Worm (Caenorhabditis elegans) whole organism, L3 larva: Measurements from ENCODE around the gene dpy-22.
A peak's percentile ranks its signal among the peaks of the same experiment; 100 is the strongest.

Source experiments
- R02D3.7 ChIP-seq: fragments of 150-350 bp; optimal IDR thresholded peaks from 2 replicates; lab custom pipeline; 2014; ENCODE audit warnings: missing biosample characterization, missing genetic modification characterization
- aly-2 ChIP-seq: fragments of 150-350 bp; optimal IDR thresholded peaks from 2 replicates; lab custom pipeline; 2014; ENCODE audit warnings: missing biosample characterization, missing genetic modification characterization
- ama-1 ChIP-seq: fragments of 150-350 bp; optimal IDR thresholded peaks from 2 replicates; lab custom pipeline; 2018
- ceh-16 ChIP-seq: sonication (generic microtip); optimal IDR thresholded peaks from 2 replicates; lab custom pipeline; 2017; ENCODE audit warnings: missing biosample characterization, missing genetic modification characterization
- ceh-28 ChIP-seq: fragments of 150-350 bp; optimal IDR thresholded peaks from 2 replicates; lab custom pipeline; 2014; ENCODE audit warnings: missing biosample characterization, missing genetic modification reagents, missing genetic modification characterization
- ceh-82 ChIP-seq: fragments of 150-350 bp; optimal IDR thresholded peaks from 2 replicates; lab custom pipeline; 2014; ENCODE audit warnings: missing biosample characterization, missing genetic modification characterization
- ceh-9 ChIP-seq: sonication (generic microtip); optimal IDR thresholded peaks from 2 replicates; lab custom pipeline; 2018; ENCODE audit warnings: missing biosample characterization, missing genetic modification characterization
- daf-12 ChIP-seq: fragments of 150-350 bp; optimal IDR thresholded peaks from 2 replicates; lab custom pipeline; 2014; ENCODE audit warnings: missing biosample characterization, missing genetic modification reagents, missing genetic modification characterization
- egl-27 ChIP-seq: sonication (generic microtip); optimal IDR thresholded peaks from 4 replicates; lab custom pipeline; 2017; ENCODE audit warnings: missing biosample characterization, missing genetic modification reagents, missing genetic modification characterization
- elt-1 ChIP-seq: fragments of 150-350 bp; optimal IDR thresholded peaks from 2 replicates; lab custom pipeline; 2014; ENCODE audit warnings: missing biosample characterization, missing genetic modification characterization
- elt-2 ChIP-seq: sonication (generic microtip); optimal IDR thresholded peaks from 2 replicates; lab custom pipeline; 2016; ENCODE audit warnings: missing genetic modification reagents, mild to moderate bottlenecking, missing genetic modification characterization, missing compliant biosample characterization
- elt-3 ChIP-seq, 3 experiments: fragments of 150-350 bp in 1 of 3; sonication (generic microtip) in 2 of 3; optimal IDR thresholded peaks; 2 replicates in 2 of 3; 4 replicates in 1 of 3; lab custom pipeline; 2014 to 2017; ENCODE audit warnings: missing biosample characterization in 3 of 3, missing genetic modification characterization in 3 of 3
- eor-1 ChIP-seq, 2 experiments: fragments of 150-350 bp; optimal IDR thresholded peaks; 2 replicates each; lab custom pipeline; 2014 to 2018; ENCODE audit warnings: missing biosample characterization in 2 of 2, missing genetic modification characterization in 2 of 2
- fkh-10 ChIP-seq: sonication (generic microtip); optimal IDR thresholded peaks from 2 replicates; lab custom pipeline; 2017; ENCODE audit warnings: missing biosample characterization, missing genetic modification reagents, missing genetic modification characterization
- fkh-2 ChIP-seq: fragments of 150-350 bp; optimal IDR thresholded peaks from 2 replicates; lab custom pipeline; 2014; ENCODE audit warnings: missing biosample characterization, missing genetic modification reagents, missing genetic modification characterization
- fos-1 ChIP-seq: fragments of 150-350 bp; optimal IDR thresholded peaks from 2 replicates; lab custom pipeline; 2014; ENCODE audit warnings: missing biosample characterization, missing genetic modification characterization
- hmg-11 ChIP-seq: sonication (generic microtip); optimal IDR thresholded peaks from 2 replicates; lab custom pipeline; 2016; ENCODE audit warnings: missing genetic modification characterization, missing compliant biosample characterization
- jun-1 ChIP-seq: fragments of 150-350 bp; optimal IDR thresholded peaks from 2 replicates; lab custom pipeline; 2014; ENCODE audit warnings: missing biosample characterization, missing genetic modification reagents, missing genetic modification characterization
- lin-15B ChIP-seq: fragments of 150-350 bp; optimal IDR thresholded peaks from 2 replicates; lab custom pipeline; 2014; ENCODE audit warnings: missing biosample characterization, missing genetic modification characterization
- lsy-12 ChIP-seq: sonication (generic microtip); optimal IDR thresholded peaks from 2 replicates; lab custom pipeline; 2016; ENCODE audit warnings: mild to moderate bottlenecking, missing genetic modification characterization, missing compliant biosample characterization
- mdl-1 ChIP-seq: fragments of 150-350 bp; optimal IDR thresholded peaks from 2 replicates; lab custom pipeline; 2014; ENCODE audit warnings: missing biosample characterization, missing genetic modification characterization
- mml-1 ChIP-seq: fragments of 150-350 bp; sonication (generic microtip); optimal IDR thresholded peaks from 3 replicates; lab custom pipeline; 2014; ENCODE audit warnings: missing biosample characterization, missing genetic modification characterization
- nfya-1 ChIP-seq: sonication (generic microtip); optimal IDR thresholded peaks from 2 replicates; lab custom pipeline; 2017; ENCODE audit warnings: missing genetic modification characterization, mild to moderate bottlenecking, missing compliant biosample characterization, antibody characterized with exemption, moderate library complexity; ENCODE audit not compliant: insufficient read depth
- nhr-11 ChIP-seq: fragments of 150-350 bp; optimal IDR thresholded peaks from 2 replicates; lab custom pipeline; 2014; ENCODE audit warnings: missing biosample characterization, missing genetic modification characterization
- nhr-12 ChIP-seq: fragments of 150-350 bp; optimal IDR thresholded peaks from 2 replicates; lab custom pipeline; 2014; ENCODE audit warnings: missing biosample characterization, missing genetic modification characterization
- nhr-23 ChIP-seq: fragments of 150-350 bp; optimal IDR thresholded peaks from 2 replicates; lab custom pipeline; 2014; ENCODE audit warnings: missing biosample characterization, missing genetic modification reagents, missing genetic modification characterization
- nhr-237 ChIP-seq: fragments of 150-350 bp; optimal IDR thresholded peaks from 2 replicates; lab custom pipeline; 2014; ENCODE audit warnings: missing biosample characterization, missing genetic modification characterization
- nhr-25 ChIP-seq: sonication (generic microtip); optimal IDR thresholded peaks from 2 replicates; lab custom pipeline; 2017; ENCODE audit warnings: missing biosample characterization, missing genetic modification characterization
- nhr-28 ChIP-seq: fragments of 150-350 bp; optimal IDR thresholded peaks from 2 replicates; lab custom pipeline; 2014; ENCODE audit warnings: missing biosample characterization, missing genetic modification characterization
- nhr-67 ChIP-seq: fragments of 150-350 bp; optimal IDR thresholded peaks from 2 replicates; lab custom pipeline; 2014; ENCODE audit warnings: missing biosample characterization, missing genetic modification characterization
- nhr-76 ChIP-seq: fragments of 150-350 bp; sonication (generic microtip); optimal IDR thresholded peaks from 5 replicates; lab custom pipeline; 2014; ENCODE audit warnings: missing biosample characterization, missing genetic modification characterization
- nhr-77 ChIP-seq: fragments of 150-350 bp; optimal IDR thresholded peaks from 2 replicates; lab custom pipeline; 2014; ENCODE audit warnings: missing biosample characterization, missing genetic modification characterization
- pha-4 ChIP-seq: fragments of 150-350 bp; optimal IDR thresholded peaks from 2 replicates; lab custom pipeline; 2014; ENCODE audit warnings: missing biosample characterization, missing genetic modification reagents, missing genetic modification characterization
- pqm-1 ChIP-seq: fragments of 150-350 bp; optimal IDR thresholded peaks from 2 replicates; lab custom pipeline; 2017; ENCODE audit warnings: missing biosample characterization, missing genetic modification characterization, inconsistent platforms
- sea-2 ChIP-seq: fragments of 150-350 bp; sonication (generic microtip); optimal IDR thresholded peaks from 4 replicates; lab custom pipeline; 2014; ENCODE audit warnings: missing biosample characterization, missing genetic modification reagents, missing genetic modification characterization
- skn-1 ChIP-seq: fragments of 150-350 bp; optimal IDR thresholded peaks from 2 replicates; lab custom pipeline; 2014; ENCODE audit warnings: missing biosample characterization, missing genetic modification characterization
- snpc-4 ChIP-seq: fragments of 150-350 bp; optimal IDR thresholded peaks from 2 replicates; lab custom pipeline; 2014; ENCODE audit warnings: missing biosample characterization, missing genetic modification characterization
- tbx-2 ChIP-seq: sonication (generic microtip); optimal IDR thresholded peaks from 2 replicates; lab custom pipeline; 2016; ENCODE audit warnings: mild to moderate bottlenecking, missing genetic modification characterization, missing compliant biosample characterization
- unc-39 ChIP-seq: sonication (generic microtip); optimal IDR thresholded peaks from 4 replicates; lab custom pipeline; 2017; ENCODE audit warnings: missing biosample characterization, missing genetic modification characterization
- unc-62 ChIP-seq: fragments of 150-350 bp; sonication (generic microtip); optimal IDR thresholded peaks from 4 replicates; lab custom pipeline; 2014; ENCODE audit warnings: missing biosample characterization, missing genetic modification reagents, missing genetic modification characterization
- zag-1 ChIP-seq: fragments of 150-350 bp; optimal IDR thresholded peaks from 2 replicates; lab custom pipeline; 2014; ENCODE audit warnings: missing biosample characterization, missing genetic modification characterization
- ztf-11 ChIP-seq: fragments of 150-350 bp; optimal IDR thresholded peaks from 2 replicates; lab custom pipeline; 2014; ENCODE audit warnings: missing biosample characterization, missing genetic modification characterization
- ztf-4 ChIP-seq: fragments of 150-350 bp; optimal IDR thresholded peaks from 2 replicates; lab custom pipeline; 2014; ENCODE audit warnings: missing biosample characterization, missing genetic modification characterization

Gene dpy-22

DNA sequence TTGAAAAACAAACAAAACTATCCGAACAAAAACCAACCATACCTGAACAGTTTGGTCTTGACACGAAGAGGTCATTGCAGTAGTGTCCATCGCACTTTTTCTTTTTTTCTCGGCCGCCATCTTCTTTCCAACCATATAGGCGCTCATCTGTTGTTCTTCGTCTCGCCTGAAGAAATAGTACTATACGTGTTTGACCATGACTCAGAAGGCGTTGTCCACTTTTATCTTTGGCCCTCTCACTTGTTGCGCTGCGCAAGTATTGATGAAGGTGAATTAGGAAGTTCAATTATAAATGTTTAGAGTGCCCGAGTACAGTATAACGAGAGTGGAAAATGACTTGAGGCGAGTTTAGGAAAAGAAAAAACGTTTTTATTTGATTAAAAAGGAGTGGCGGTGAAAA, 36.2 kb downstream of the dpy-22 start:
- TF ChIP-seq hmg-11 (tag; lab: Kevin White, UChicago) (no peak), nhr-76 (tag; lab: Kevin White, UChicago) (no peak), nhr-77 (tag; lab: Kevin White, UChicago) (no peak), pha-4 (tag; lab: Kevin White, UChicago) (peak; percentile 15), fos-1 (no peak), nhr-25 (tag; lab: Kevin White, UChicago) (peak; percentile 33), nfya-1 (tag; lab: Kevin White, UChicago) (no peak), ztf-11 (tag; lab: Kevin White, UChicago) (no peak), nhr-23 (peak; percentile 64), fkh-10 (GFP tag; lab: Kevin White, UChicago) (no peak), nhr-11 (tag; lab: Kevin White, UChicago) (no peak), nhr-67 (no peak), ceh-16 (no peak), mdl-1 (tag; lab: Kevin White, UChicago) (no peak), nhr-28 (tag; lab: Kevin White, UChicago) (no peak), jun-1 (tag; lab: Kevin White, UChicago) (no peak), skn-1 (tag; lab: Kevin White, UChicago) (no peak), sea-2 (no peak)
- TF ChIP-seq, all 47 proteins: peak for 3

DNA sequence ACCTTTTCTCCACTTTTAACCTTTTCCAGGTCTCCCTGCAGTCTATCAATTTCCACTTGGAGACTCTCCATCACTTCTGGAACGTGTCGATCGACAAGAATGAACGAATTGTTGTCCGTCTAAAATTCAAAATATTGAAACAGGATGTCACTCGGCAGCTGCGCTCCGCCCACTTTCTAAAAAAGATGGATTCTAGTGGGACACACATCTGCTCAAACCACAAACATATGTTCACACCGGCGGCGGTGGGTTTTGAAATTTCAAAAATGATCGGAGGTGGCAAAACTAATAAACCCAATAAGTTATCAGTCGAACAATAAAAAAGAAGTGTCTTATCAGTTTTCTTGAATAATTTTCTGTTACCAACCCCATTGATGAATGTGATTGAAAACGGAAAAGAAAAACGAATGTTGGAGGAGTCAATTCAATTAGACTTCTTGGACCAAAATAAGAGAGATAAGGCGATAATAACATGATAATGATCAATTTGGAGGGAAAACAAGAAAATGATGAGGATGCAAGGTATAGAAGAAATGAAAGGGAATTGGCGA, 39.6 kb downstream of the dpy-22 start:
- TF ChIP-seq fkh-2 (tag; lab: Kevin White, UChicago) = no peak
- TF ChIP-seq ceh-82 (tag; lab: Kevin White, UChicago) = no peak
- TF ChIP-seq hmg-11 (tag; lab: Kevin White, UChicago) = no peak
- no peak for TF ChIP-seq nfya-1 (tag; lab: Kevin White, UChicago)
- TF ChIP-seq elt-2 (tag; lab: Kevin White, UChicago) = peak; percentile 49
- TF ChIP-seq ceh-28 (tag; lab: Kevin White, UChicago) = no peak
- peak; percentile 48 for TF ChIP-seq pqm-1 (tag; lab: Kevin White, UChicago)
- no peak for TF ChIP-seq eor-1 (tag; optimal IDR thresholded peaks at IDR 0.05; lab: Kevin White, UChicago)
- no peak for TF ChIP-seq aly-2 (tag; lab: Kevin White, UChicago)
- no peak for TF ChIP-seq nhr-77 (tag; lab: Kevin White, UChicago)
- TF ChIP-seq unc-62 = no peak
- TF ChIP-seq ztf-4 (tag; lab: Kevin White, UChicago) = no peak
- TF ChIP-seq egl-27 = no peak
- TF ChIP-seq elt-3 (tag; optimal IDR thresholded peaks at IDR 0.05; lab: Kevin White, UChicago) = no peak
- no peak for TF ChIP-seq nhr-237 (tag; lab: Kevin White, UChicago)

ce11 chrX:9777481-9777880, 44.6 kb downstream of the dpy-22 start, which contains the start of gene T09B9.5:
T09B9.5 (plus strand) TSS chrX:9777781.
- TF ChIP-seq zag-1 (tag; lab: Kevin White, UChicago) (no peak), daf-12 (tag; lab: Kevin White, UChicago) (no peak), nfya-1 (tag; lab: Kevin White, UChicago) (no peak), nhr-11 (tag; lab: Kevin White, UChicago) (no peak), unc-62 (no peak), mml-1 (tag; lab: Kevin White, UChicago) (no peak), lsy-12 (tag; lab: Kevin White, UChicago) (no peak), pqm-1 (tag; lab: Kevin White, UChicago) (no peak), ceh-9 (tag; lab: Kevin White, UChicago) (no peak), nhr-67 (no peak)

DNA sequence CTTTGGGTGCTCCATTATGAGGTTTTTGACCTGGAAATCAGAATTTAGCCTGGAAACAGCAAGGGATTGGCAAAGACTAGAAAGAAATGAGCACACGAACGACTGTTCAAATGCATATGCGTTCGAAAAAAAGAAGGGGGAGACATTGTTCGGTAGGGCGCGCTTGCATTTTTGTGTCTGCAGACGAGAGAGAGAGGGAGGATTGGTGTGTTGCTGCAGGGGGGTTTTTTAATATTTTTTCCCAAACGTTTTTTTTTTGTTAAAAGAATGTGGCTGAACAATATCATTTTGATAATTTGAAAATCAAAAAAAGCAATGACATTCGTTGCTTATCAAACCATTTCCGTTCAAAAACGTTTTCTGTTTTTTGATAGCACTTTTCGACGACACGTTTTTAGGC, 47.8 kb downstream of the dpy-22 start, which contains the start of gene T09B9.4:
TSS of gene T09B9.4 (minus strand) at position 30 of the 400 bp plus-strand sequence.
- TF ChIP-seq nfya-1 (tag; lab: Kevin White, UChicago) = peak; percentile 42
- no peak for TF ChIP-seq unc-62
- no peak for TF ChIP-seq skn-1 (tag; lab: Kevin White, UChicago)
- no peak for TF ChIP-seq tbx-2 (tag; lab: Kevin White, UChicago)
- no peak for TF ChIP-seq nhr-23
- TF ChIP-seq nhr-12 (tag; lab: Kevin White, UChicago) = no peak
- TF ChIP-seq elt-1 = no peak
- no peak for TF ChIP-seq lsy-12 (tag; lab: Kevin White, UChicago)
- TF ChIP-seq mdl-1 (tag; lab: Kevin White, UChicago) = no peak
- no peak for TF ChIP-seq ztf-11 (tag; lab: Kevin White, UChicago)
- TF ChIP-seq fkh-2 (tag; lab: Kevin White, UChicago) = no peak
- no peak for TF ChIP-seq fos-1
- no peak for TF ChIP-seq nhr-28 (tag; lab: Kevin White, UChicago)
- TF ChIP-seq R02D3.7 (tag; lab: Kevin White, UChicago) = no peak
- no peak for TF ChIP-seq nhr-76 (tag; lab: Kevin White, UChicago)
- TF ChIP-seq fkh-10 (GFP tag; lab: Kevin White, UChicago) = no peak
- no peak for TF ChIP-seq unc-39 (tag; lab: Kevin White, UChicago)
- TF ChIP-seq ama-1 (lab: Kevin White, UChicago) = no peak
- peak; percentile 7 for TF ChIP-seq nhr-25 (tag; lab: Kevin White, UChicago)
- TF ChIP-seq pqm-1 (tag; lab: Kevin White, UChicago) = no peak
- peak; percentile 15 for TF ChIP-seq snpc-4
- peak; percentile 56 for TF ChIP-seq lin-15B (tag; lab: Kevin White, UChicago)
- TF ChIP-seq elt-3 (tag; optimal IDR thresholded peaks at IDR 0.05; lab: Kevin White, UChicago) = no peak
- peak; percentile 66 for TF ChIP-seq elt-2 (tag; lab: Kevin White, UChicago)
- TF ChIP-seq nhr-11 (tag; lab: Kevin White, UChicago) = no peak
- TF ChIP-seq pha-4 (tag; lab: Kevin White, UChicago) = peak; percentile 48
- TF ChIP-seq nhr-77 (tag; lab: Kevin White, UChicago) = no peak
- TF ChIP-seq ceh-9 (tag; lab: Kevin White, UChicago) = no peak
- TF ChIP-seq ceh-16 = no peak
- TF ChIP-seq sea-2 = no peak
- peak; percentile 64 for TF ChIP-seq hmg-11 (tag; lab: Kevin White, UChicago)
- no peak for TF ChIP-seq daf-12 (tag; lab: Kevin White, UChicago)
- TF ChIP-seq nhr-67 = no peak
